Fruit fly (Drosophila melanogaster): ENCODE results near the gene Cp7Fb.

The Cp7Fb gene

DNA sequence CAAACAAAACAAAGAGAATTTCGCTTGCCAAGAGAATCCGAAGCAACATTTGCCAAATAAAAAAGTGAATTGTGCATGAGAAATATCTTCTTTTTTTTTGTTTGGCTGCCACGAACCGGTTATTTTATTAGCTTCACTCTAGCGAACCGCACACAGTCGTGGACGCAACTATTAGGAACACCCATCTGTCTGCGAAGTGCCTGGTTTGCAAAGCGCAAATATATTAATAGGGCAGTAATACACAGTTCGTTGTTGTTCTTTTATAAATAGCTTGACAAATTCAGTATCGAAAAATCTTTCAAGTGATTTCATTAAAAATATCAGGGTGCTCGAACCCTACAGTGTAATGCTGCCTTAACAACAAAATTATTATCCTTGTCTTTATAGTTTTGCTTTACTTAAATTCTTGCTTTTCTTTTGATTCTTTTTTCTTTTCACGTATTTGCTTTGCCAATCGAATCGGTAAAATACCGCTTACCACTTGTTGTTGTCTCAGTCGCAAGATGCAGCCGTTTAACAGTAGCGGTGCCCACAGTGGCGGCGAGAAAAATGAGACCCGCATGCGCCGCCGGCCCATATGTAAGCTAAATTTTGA, 17.9 kb downstream of the Cp7Fb start (continued):
- TF ChIP-seq CG3995 (GFP tag; optimal IDR thresholded peaks at IDR 0.05) (no peak), eve (GFP tag; optimal IDR thresholded peaks at IDR 0.05) (peak in 1 of 2 experiments; percentile 54), Hmr (GFP tag; optimal IDR thresholded peaks at IDR 0.05) (peak; percentile 13), danr (GFP tag; IDR thresholded peaks at IDR 0.05) (no peak), ATbp (GFP tag; optimal IDR thresholded peaks at IDR 0.05) (peak; percentile 25), Atf-2 (GFP tag; optimal IDR thresholded peaks at IDR 0.05) (peak; percentile 28), sd (tag; optimal IDR thresholded peaks at IDR 0.05) (no peak), Dek (tag; optimal IDR thresholded peaks at IDR 0.05) (no peak), pan (optimal IDR thresholded peaks at IDR 0.05) (no peak), pan (GFP tag; optimal IDR thresholded peaks at IDR 0.05 in 1 of 2, IDR thresholded peaks at IDR 0.05 in 1 of 2) (no peak), CG17359 (tag; optimal IDR thresholded peaks at IDR 0.05) (peak; percentile 23), sim (GFP tag; IDR thresholded peaks at IDR 0.05) (no peak), nau (GFP tag; optimal IDR thresholded peaks at IDR 0.05) (no peak), sqz (GFP tag; optimal IDR thresholded peaks at IDR 0.05) (peak; percentile 13), onecut (GFP tag; IDR thresholded peaks at IDR 0.05) (no peak), CG13775 (GFP tag; optimal IDR thresholded peaks at IDR 0.05) (peak; percentile 45), Deaf1 (tag; optimal IDR thresholded peaks at IDR 0.05) (no peak), aop (GFP tag; IDR thresholded peaks at IDR 0.05) (no peak), Sox100B (GFP tag; optimal IDR thresholded peaks at IDR 0.05) (peak; percentile 17), bab2 (GFP tag; optimal IDR thresholded peaks at IDR 0.05) (peak; percentile 39), fu2 (GFP tag; optimal IDR thresholded peaks at IDR 0.05) (peak; percentile 14), CG4360 (GFP tag; IDR thresholded peaks at IDR 0.05) (0 out of 2 replicates have a peak, but pooled peaks have one; percentile 12), tx (GFP tag; optimal IDR thresholded peaks at IDR 0.05) (no peak), Med (GFP tag) (peak; percentile 85), HLHmδ (GFP tag; optimal IDR thresholded peaks at IDR 0.05) (no peak), CG16863 (GFP tag; optimal IDR thresholded peaks at IDR 0.05) (peak; percentile 34), lab (GFP tag; optimal IDR thresholded peaks at IDR 0.05) (peak; percentile 14), Xrp1 (GFP tag; IDR thresholded peaks at IDR 0.05) (peak; percentile 31; the same call in 1 of the 2 replicates), CG2120 (GFP tag; optimal IDR thresholded peaks at IDR 0.05) (peak; percentile 36), B-H2 (GFP tag; optimal IDR thresholded peaks at IDR 0.05) (no peak), chif (GFP tag; optimal IDR thresholded peaks at IDR 0.05) (peak in 1 of 2 experiments; percentile 20), unpg (GFP tag; optimal IDR thresholded peaks at IDR 0.05) (peak; percentile 17), CG10209 (GFP tag; optimal IDR thresholded peaks at IDR 0.05) (peak; percentile 11), CG2712 (tag; optimal IDR thresholded peaks at IDR 0.05) (peak; percentile 16), CG32532 (GFP tag; IDR thresholded peaks at IDR 0.05) (peak; percentile 37; the same call in 1 of the 2 replicates), CG43689 (GFP tag; IDR thresholded peaks at IDR 0.05) (no peak), chinmo (GFP tag; IDR thresholded peaks at IDR 0.05; ENCODE audit: partially characterized antibody) (0 out of 4 replicates have a peak, but pooled peaks have one; percentile 46), CG8089 (GFP tag; optimal IDR thresholded peaks at IDR 0.05) (peak; percentile 30), CG3163 (GFP tag; optimal IDR thresholded peaks at IDR 0.05) (no peak), az2 (GFP tag; optimal IDR thresholded peaks at IDR 0.05) (peak; percentile 38), Rfx (GFP tag; IDR thresholded peaks at IDR 0.05) (peak; percentile 34; the same call in 1 of the 2 replicates), Lpt (GFP tag; optimal IDR thresholded peaks at IDR 0.05) (no peak), yki (optimal IDR thresholded peaks at IDR 0.05) (no peak), org-1 (GFP tag; optimal IDR thresholded peaks at IDR 0.05) (no peak), CG3281 (GFP tag; optimal IDR thresholded peaks at IDR 0.05) (peak; percentile 5), CG10274 (GFP tag; optimal IDR thresholded peaks at IDR 0.05) (peak; percentile 7), Antp (GFP tag; optimal IDR thresholded peaks at IDR 0.05) (peak; percentile 44), CG15269 (tag; optimal IDR thresholded peaks at IDR 0.05) (peak; percentile 7), CG12391 (tag; optimal IDR thresholded peaks at IDR 0.05) (peak; percentile 5), CG10462 (GFP tag; optimal IDR thresholded peaks at IDR 0.05) (peak; percentile 17)

All from whole organism, embryonic.